Worm (Caenorhabditis elegans) whole organism, late embryonic: Measurements from ENCODE around the gene jun-1.

Experiments used
- F13H6.1 ChIP-seq: sonication (generic microtip); optimal IDR thresholded peaks from 2 replicates; lab custom pipeline; 2016; ENCODE audit warnings: missing genetic modification characterization, missing compliant biosample characterization
- K09A11.1 ChIP-seq: sonication (generic microtip); optimal IDR thresholded peaks from 2 replicates; lab custom pipeline; 2017; ENCODE audit warnings: antibody characterized with exemption, mild to moderate bottlenecking, missing genetic modification characterization, missing compliant biosample characterization; ENCODE audit not compliant: insufficient read depth
- Y22D7AL.16 ChIP-seq: sonication (generic microtip); optimal IDR thresholded peaks from 2 replicates; lab custom pipeline; 2016; ENCODE audit warnings: missing genetic modification characterization, missing compliant biosample characterization
- ahr-1 ChIP-seq: sonication (generic microtip); optimal IDR thresholded peaks from 2 replicates; lab custom pipeline; 2016; ENCODE audit warnings: missing genetic modification characterization, missing compliant biosample characterization
- ceh-18 ChIP-seq: sonication (generic microtip); optimal IDR thresholded peaks from 2 replicates; lab custom pipeline; 2016; ENCODE audit warnings: missing genetic modification characterization, missing compliant biosample characterization
- ceh-31 ChIP-seq: sonication (generic microtip); optimal IDR thresholded peaks from 2 replicates; lab custom pipeline; 2016; ENCODE audit warnings: missing genetic modification characterization, missing compliant biosample characterization
- ceh-34 ChIP-seq: sonication (generic microtip); optimal IDR thresholded peaks from 2 replicates; lab custom pipeline; 2016; ENCODE audit warnings: mild to moderate bottlenecking, missing genetic modification characterization, missing compliant biosample characterization
- ceh-45 ChIP-seq: fragments of 200-800 bp; sonication (Bioruptor generic); IDR thresholded peaks from 2 replicates; pipeline ENCODE4 v1.3.6; 2022; ENCODE audit warnings: missing genetic modification reagents, missing genetic modification characterization, missing compliant biosample characterization
- ceh-48 ChIP-seq: sonication (generic microtip); optimal IDR thresholded peaks from 2 replicates; lab custom pipeline; 2016; ENCODE audit warnings: missing genetic modification characterization, inconsistent platforms, missing compliant biosample characterization
- ceh-6 ChIP-seq: fragments of 200-800 bp; sonication (Bioruptor generic); optimal IDR thresholded peaks from 2 replicates; lab custom pipeline; 2018; ENCODE audit warnings: mild to moderate bottlenecking, missing genetic modification characterization, missing compliant biosample characterization
- elt-4 ChIP-seq: sonication (generic microtip); optimal IDR thresholded peaks from 2 replicates; lab custom pipeline; 2016; ENCODE audit warnings: missing genetic modification characterization, missing compliant biosample characterization
- ets-4 ChIP-seq: sonication (generic microtip); optimal IDR thresholded peaks from 2 replicates; lab custom pipeline; 2016; ENCODE audit warnings: missing genetic modification characterization, missing compliant biosample characterization
- eyg-1 ChIP-seq: sonication (generic microtip); optimal IDR thresholded peaks from 2 replicates; lab custom pipeline; 2016; ENCODE audit warnings: missing genotype, missing genetic modification characterization, missing compliant biosample characterization
- fax-1 ChIP-seq: sonication (generic microtip); optimal IDR thresholded peaks from 2 replicates; lab custom pipeline; 2016; ENCODE audit warnings: missing genotype, missing genetic modification characterization, missing compliant biosample characterization
- hlh-15 ChIP-seq: sonication (generic microtip); optimal IDR thresholded peaks from 2 replicates; lab custom pipeline; 2016; ENCODE audit warnings: missing genetic modification characterization, missing compliant biosample characterization
- hlh-30 ChIP-seq: sonication (generic microtip); optimal IDR thresholded peaks from 2 replicates; lab custom pipeline; 2017; ENCODE audit warnings: antibody characterized with exemption, missing genetic modification characterization, missing compliant biosample characterization; ENCODE audit not compliant: insufficient read depth
- lim-6 ChIP-seq: sonication (generic microtip); optimal IDR thresholded peaks from 2 replicates; lab custom pipeline; 2016; ENCODE audit warnings: missing genetic modification characterization, missing compliant biosample characterization
- lin-11 ChIP-seq: fragments of 200-800 bp; sonication (Bioruptor generic); optimal IDR thresholded peaks from 2 replicates; lab custom pipeline; 2018; ENCODE audit warnings: mild to moderate bottlenecking, missing genetic modification characterization, missing compliant biosample characterization
- nfya-1 ChIP-seq: sonication (generic microtip); optimal IDR thresholded peaks from 2 replicates; lab custom pipeline; 2017; ENCODE audit warnings: missing genetic modification characterization, mild to moderate bottlenecking, missing compliant biosample characterization, antibody characterized with exemption, moderate library complexity
- nhr-11 ChIP-seq: fragments of 150-350 bp; optimal IDR thresholded peaks from 2 replicates; lab custom pipeline; 2014; ENCODE audit warnings: missing biosample characterization, missing genetic modification characterization
- nhr-232 ChIP-seq: sonication (generic microtip); optimal IDR thresholded peaks from 2 replicates; lab custom pipeline; 2016; ENCODE audit warnings: missing genetic modification characterization, missing compliant biosample characterization
- odd-2 ChIP-seq: sonication (generic microtip); optimal IDR thresholded peaks from 2 replicates; lab custom pipeline; 2017; ENCODE audit warnings: antibody characterized with exemption, mild to moderate bottlenecking, missing genetic modification characterization, missing compliant biosample characterization
- pag-3 ChIP-seq: sonication (generic microtip); optimal IDR thresholded peaks from 2 replicates; lab custom pipeline; 2016; ENCODE audit warnings: missing compliant biosample characterization, missing genetic modification characterization, borderline replicate concordance
- pat-9 ChIP-seq: fragments of 200-800 bp; sonication (Bioruptor generic); optimal IDR thresholded peaks from 2 replicates; lab custom pipeline; 2018; ENCODE audit warnings: mild to moderate bottlenecking, missing genetic modification characterization, moderate library complexity, missing compliant biosample characterization
- pax-1 ChIP-seq: fragments of 150-350 bp; optimal IDR thresholded peaks from 2 replicates; lab custom pipeline; 2014; ENCODE audit warnings: missing biosample characterization, missing genetic modification characterization
- pha-4 ChIP-seq: fragments of 150-350 bp; optimal IDR thresholded peaks from 2 replicates; lab custom pipeline; 2018; ENCODE audit warnings: missing biosample characterization, missing genetic modification reagents, missing genetic modification characterization
- pqm-1 ChIP-seq: sonication (generic microtip); optimal IDR thresholded peaks from 2 replicates; lab custom pipeline; 2016; ENCODE audit warnings: missing genetic modification characterization, missing compliant biosample characterization
- pros-1 ChIP-seq: fragments of 150-350 bp; optimal IDR thresholded peaks from 2 replicates; lab custom pipeline; 2014; ENCODE audit warnings: missing biosample characterization, missing genetic modification reagents, missing genetic modification characterization
- sox-4 ChIP-seq: sonication (generic microtip); optimal IDR thresholded peaks from 2 replicates; lab custom pipeline; 2017; ENCODE audit warnings: mild to moderate bottlenecking, missing genetic modification characterization, inconsistent platforms, missing compliant biosample characterization
- syd-9 ChIP-seq: sonication (generic microtip); optimal IDR thresholded peaks from 2 replicates; lab custom pipeline; 2016; ENCODE audit warnings: mild to moderate bottlenecking, missing genetic modification characterization, moderate library complexity, missing compliant biosample characterization
- tbx-2 ChIP-seq: sonication (generic microtip); optimal IDR thresholded peaks from 2 replicates; lab custom pipeline; 2016; ENCODE audit warnings: missing genetic modification characterization, missing compliant biosample characterization
- unc-42 ChIP-seq: sonication (generic microtip); optimal IDR thresholded peaks from 2 replicates; lab custom pipeline; 2016; ENCODE audit warnings: missing genotype, missing genetic modification characterization, missing compliant biosample characterization
- unc-55 ChIP-seq: sonication (generic microtip); optimal IDR thresholded peaks from 2 replicates; lab custom pipeline; 2017; ENCODE audit warnings: missing biosample characterization, missing genetic modification reagents, missing genetic modification characterization
- ztf-16 ChIP-seq: sonication (generic microtip); optimal IDR thresholded peaks from 2 replicates; lab custom pipeline; 2017; ENCODE audit warnings: missing genetic modification characterization, missing compliant biosample characterization

The jun-1 gene

ce11 chrII:9100798-9101197, 12.2 kb upstream of the jun-1 start, which contains the start of gene T24H10.5:
Gene T24H10.5, plus strand, starts transcription at chrII:9101098.
- TF ChIP-seq lin-11 (tag; lab: Kevin White, UChicago), result no peak
- no peak for TF ChIP-seq tbx-2 (tag; lab: Kevin White, UChicago)
- TF ChIP-seq pha-4 (tag; lab: Kevin White, UChicago), result no peak
- no peak for TF ChIP-seq K09A11.1
- no peak for TF ChIP-seq pqm-1 (tag; lab: Kevin White, UChicago)
- TF ChIP-seq syd-9, result no peak
- TF ChIP-seq pat-9 (tag; lab: Kevin White, UChicago), result no peak
- TF ChIP-seq ahr-1 (tag; lab: Kevin White, UChicago), result no peak
- no peak for TF ChIP-seq nhr-232
- TF ChIP-seq pax-1, result no peak
- TF ChIP-seq eyg-1 (tag; lab: Kevin White, UChicago), result no peak
- no peak for TF ChIP-seq nfya-1 (tag; lab: Kevin White, UChicago)
- no peak for TF ChIP-seq nhr-11 (tag; lab: Kevin White, UChicago)
- TF ChIP-seq odd-2 (tag; lab: Kevin White, UChicago), result no peak
- no peak for TF ChIP-seq ceh-48
- TF ChIP-seq sox-4, result no peak
- TF ChIP-seq ceh-45 (GFP tag; lab: Robert Waterston, UW), result no peak
- TF ChIP-seq ceh-18, result no peak
- TF ChIP-seq ceh-34, result no peak
- TF ChIP-seq elt-4, result no peak

- TF ChIP-seq hlh-30 (tag; lab: Kevin White, UChicago) (no peak), syd-9 (no peak), unc-42 (tag; lab: Kevin White, UChicago) (peak; percentile 89)
These were observed 5.7 kb upstream of the jun-1 start, which contains the start of gene dyrb-1 for ce11 chrII:9107095-9107769. Gene dyrb-1, minus strand, starts transcription at chrII:9107145.

- TF ChIP-seq tbx-2 (tag; lab: Kevin White, UChicago), result no peak
- TF ChIP-seq hlh-15 (tag; lab: Kevin White, UChicago), result no peak
These were observed 4.5 kb upstream of the jun-1 start, which contains the start of gene dnj-23 for ce11 chrII:9108443-9108842. Gene dnj-23, minus strand, starts transcription at chrII:9108600.

- peak; percentile 37 for TF ChIP-seq unc-42 (tag; lab: Kevin White, UChicago)
- no peak for TF ChIP-seq Y22D7AL.16 (tag; lab: Kevin White, UChicago)
- TF ChIP-seq ztf-16 (tag; lab: Kevin White, UChicago), result no peak
These were observed 3.9 kb upstream of the jun-1 start, which contains the start of gene T24H10.4 for ce11 chrII:9108905-9109551. Gene T24H10.4, plus strand, starts transcription at chrII:9109534.

ce11 chrII:9111471-9112016, 1.4 kb upstream of the jun-1 start:
- TF ChIP-seq pros-1 (tag; lab: Kevin White, UChicago) (no peak), F13H6.1 (tag; lab: Kevin White, UChicago) (no peak), fax-1 (tag; lab: Kevin White, UChicago) (no peak), pag-3 (tag; lab: Kevin White, UChicago) (no peak), ceh-31 (no peak), ets-4 (tag; lab: Kevin White, UChicago) (no peak), unc-55 (no peak), ceh-6 (GFP tag; lab: Kevin White, UChicago) (no peak), syd-9 (no peak), lim-6 (tag; lab: Kevin White, UChicago) (no peak)
